Worm (Caenorhabditis elegans) whole organism, mixed stage, embryonic: ENCODE data around the gene fbxb-20.

ENCODE experiments used
- M03D4.4 ChIP-seq: sonication (generic microtip); optimal IDR thresholded peaks from 2 replicates; lab custom pipeline; 2017; ENCODE audit warnings: mild to moderate bottlenecking, missing genetic modification characterization, missing compliant biosample characterization
- bed-3 ChIP-seq: fragments of 200-800 bp; sonication (Bioruptor generic); optimal IDR thresholded peaks from 3 replicates; lab custom pipeline; 2018; ENCODE audit warnings: mild to moderate bottlenecking, missing genetic modification characterization, moderate library complexity, missing compliant biosample characterization
- blmp-1 ChIP-seq: fragments of 150-350 bp; optimal IDR thresholded peaks from 2 replicates; lab custom pipeline; 2014; ENCODE audit warnings: missing biosample characterization, missing genetic modification characterization
- ceh-39 ChIP-seq: fragments of 150-350 bp; optimal IDR thresholded peaks from 2 replicates; lab custom pipeline; 2014; ENCODE audit warnings: missing biosample characterization, missing genetic modification characterization
- ceh-43 ChIP-seq: fragments of 200-800 bp; sonication (Bioruptor generic); optimal IDR thresholded peaks from 2 replicates; lab custom pipeline; 2018; ENCODE audit warnings: mild to moderate bottlenecking, missing genetic modification characterization, moderate library complexity, missing compliant biosample characterization
- ceh-83 ChIP-seq: fragments of 200-800 bp; sonication (Bioruptor generic); optimal IDR thresholded peaks from 2 replicates; lab custom pipeline; 2018; ENCODE audit warnings: mild to moderate bottlenecking, missing genetic modification characterization, missing compliant biosample characterization
- ces-1 ChIP-seq: fragments of 150-350 bp; optimal IDR thresholded peaks from 2 replicates; lab custom pipeline; 2014; ENCODE audit warnings: missing biosample characterization, missing genetic modification reagents, missing genetic modification characterization
- drap-1 ChIP-seq: fragments of 200-800 bp; sonication (Bioruptor generic); optimal IDR thresholded peaks from 3 replicates; lab custom pipeline; 2018; ENCODE audit warnings: mild to moderate bottlenecking, missing genetic modification characterization, missing compliant biosample characterization
- elt-1 ChIP-seq: sonication (generic microtip); optimal IDR thresholded peaks from 2 replicates; lab custom pipeline; 2017; ENCODE audit warnings: missing genetic modification characterization, mild to moderate bottlenecking, missing compliant biosample characterization, antibody characterized with exemption, moderate library complexity, borderline replicate concordance; ENCODE audit not compliant: insufficient read depth
- elt-3 ChIP-seq: fragments of 150-350 bp; optimal IDR thresholded peaks from 2 replicates; lab custom pipeline; 2014; ENCODE audit warnings: missing biosample characterization, missing genetic modification characterization
- ham-2 ChIP-seq: fragments of 200-800 bp; sonication (Bioruptor generic); optimal IDR thresholded peaks from 2 replicates; lab custom pipeline; 2018; ENCODE audit warnings: mild to moderate bottlenecking, missing genetic modification characterization, missing compliant biosample characterization
- hlh-1 ChIP-seq: fragments of 150-350 bp; optimal IDR thresholded peaks from 2 replicates; lab custom pipeline; 2014; ENCODE audit warnings: missing biosample characterization, missing genetic modification reagents, missing genetic modification characterization
- mab-5 ChIP-seq: fragments of 150-350 bp; optimal IDR thresholded peaks from 2 replicates; lab custom pipeline; 2014; ENCODE audit warnings: missing biosample characterization, missing genetic modification characterization
- mep-1 ChIP-seq: fragments of 150-350 bp; optimal IDR thresholded peaks from 2 replicates; lab custom pipeline; 2017; ENCODE audit warnings: missing biosample characterization, missing genetic modification reagents, missing genetic modification characterization, inconsistent platforms
- mls-2 ChIP-seq: sonication (generic microtip); optimal IDR thresholded peaks from 2 replicates; lab custom pipeline; 2016; ENCODE audit warnings: mild to moderate bottlenecking, missing genetic modification characterization, moderate library complexity, missing compliant biosample characterization
- nhr-2 ChIP-seq: fragments of 150-350 bp; optimal IDR thresholded peaks from 2 replicates; lab custom pipeline; 2014; ENCODE audit warnings: missing biosample characterization, missing genetic modification characterization
- nhr-237 ChIP-seq: fragments of 150-350 bp; optimal IDR thresholded peaks from 2 replicates; lab custom pipeline; 2014; ENCODE audit warnings: missing biosample characterization, missing genetic modification characterization
- nhr-28 ChIP-seq: fragments of 150-350 bp; optimal IDR thresholded peaks from 2 replicates; lab custom pipeline; 2014; ENCODE audit warnings: missing biosample characterization, missing genetic modification characterization
- nhr-76 ChIP-seq: sonication (generic microtip); optimal IDR thresholded peaks from 2 replicates; lab custom pipeline; 2017; ENCODE audit warnings: missing biosample characterization, missing genetic modification characterization
- pha-4 ChIP-seq: fragments of 150-350 bp; optimal IDR thresholded peaks from 2 replicates; lab custom pipeline; 2018; ENCODE audit warnings: missing biosample characterization, missing genetic modification reagents, missing genetic modification characterization
- sem-2 ChIP-seq: fragments of 200-800 bp; sonication (Bioruptor generic); optimal IDR thresholded peaks from 2 replicates; lab custom pipeline; 2018; ENCODE audit warnings: mild to moderate bottlenecking, missing genetic modification characterization, missing compliant biosample characterization
- sptf-1 ChIP-seq: sonication (generic microtip); optimal IDR thresholded peaks from 2 replicates; lab custom pipeline; 2017; ENCODE audit warnings: mild to moderate bottlenecking, missing genetic modification characterization, moderate library complexity, missing compliant biosample characterization
- tbx-8 ChIP-seq: fragments of 200-800 bp; sonication (Bioruptor generic); optimal IDR thresholded peaks from 2 replicates; lab custom pipeline; 2018; ENCODE audit warnings: mild to moderate bottlenecking, missing genetic modification characterization, moderate library complexity, missing compliant biosample characterization
- unc-120 ChIP-seq: sonication (generic microtip); optimal IDR thresholded peaks from 2 replicates; lab custom pipeline; 2017; ENCODE audit warnings: missing genetic modification characterization, missing compliant biosample characterization; ENCODE audit not compliant: poor library complexity, severe bottlenecking
- unc-62 ChIP-seq: fragments of 150-350 bp; optimal IDR thresholded peaks from 2 replicates; lab custom pipeline; 2014; ENCODE audit warnings: missing biosample characterization, missing genetic modification reagents, missing genetic modification characterization
- zip-8 ChIP-seq: fragments of 150-350 bp; optimal IDR thresholded peaks from 2 replicates; lab custom pipeline; 2014; ENCODE audit warnings: missing biosample characterization, missing genetic modification characterization
- ztf-11 ChIP-seq: fragments of 150-350 bp; optimal IDR thresholded peaks from 2 replicates; lab custom pipeline; 2014; ENCODE audit warnings: missing biosample characterization, missing genetic modification characterization

The fbxb-20 gene

DNA sequence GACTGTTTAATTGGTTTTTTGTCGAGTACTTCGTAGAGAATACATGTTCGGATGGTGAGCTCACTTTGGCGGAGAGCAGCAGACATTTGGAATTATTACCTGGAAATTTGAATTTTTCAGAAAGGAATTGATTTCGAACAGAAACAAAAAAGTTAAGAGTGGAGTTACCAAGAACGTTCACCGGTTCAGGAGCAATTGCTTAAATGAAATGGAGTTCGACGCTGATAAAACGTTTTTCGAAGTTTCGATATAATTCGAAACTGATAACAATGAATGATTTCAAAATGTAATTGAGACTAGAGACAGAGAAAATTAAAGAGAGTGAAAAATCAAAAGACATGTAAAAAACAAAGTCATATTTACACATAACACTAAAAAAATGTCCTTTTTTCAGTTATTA lies 39.8 kb downstream of the fbxb-20 start, which contains the start of gene fbxa-163:
fbxa-163 (minus strand) TSS at position 101 of the 400 bp plus-strand sequence.
- TF ChIP-seq bed-3 (GFP tag; lab: Kevin White, UChicago), result no peak

DNA sequence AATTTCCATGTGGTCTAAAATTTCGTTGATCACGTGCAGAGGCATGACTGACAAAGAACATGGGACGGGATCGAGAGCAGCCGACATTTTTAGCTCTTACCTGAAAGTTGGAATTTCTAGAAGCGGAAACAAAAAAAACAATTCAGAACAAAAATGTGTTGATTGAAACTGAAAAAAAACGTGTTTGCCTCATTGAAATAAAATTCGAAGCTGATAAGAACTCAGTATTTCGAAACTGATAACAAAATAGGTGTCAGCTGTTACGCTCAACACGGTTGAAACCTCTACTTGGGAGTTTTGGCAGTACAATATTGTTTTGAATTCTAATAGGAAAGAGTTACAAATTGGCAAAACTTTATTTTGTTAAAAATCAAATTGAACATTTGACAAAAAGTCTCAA lies 41.5 kb downstream of the fbxb-20 start:
- TF ChIP-seq ces-1 (GFP tag; lab: Kevin White, UChicago) (no peak), tbx-8 (GFP tag; lab: Kevin White, UChicago) (no peak), ceh-83 (no peak), drap-1 (GFP tag; lab: Kevin White, UChicago) (no peak), ham-2 (GFP tag; lab: Kevin White, UChicago) (no peak), nhr-28 (tag; lab: Kevin White, UChicago) (no peak), mep-1 (tag; lab: Kevin White, UChicago) (no peak), nhr-2 (tag; lab: Kevin White, UChicago) (no peak), nhr-237 (no peak), zip-8 (tag; lab: Kevin White, UChicago) (no peak), mls-2 (tag; lab: Kevin White, UChicago) (no peak), M03D4.4 (tag; lab: Kevin White, UChicago) (no peak), mab-5 (tag; lab: Kevin White, UChicago) (no peak), nhr-76 (no peak), elt-3 (tag; lab: Kevin White, UChicago) (no peak), ztf-11 (tag; lab: Kevin White, UChicago) (no peak), elt-1 (no peak), unc-120 (tag; lab: Kevin White, UChicago) (no peak)

DNA sequence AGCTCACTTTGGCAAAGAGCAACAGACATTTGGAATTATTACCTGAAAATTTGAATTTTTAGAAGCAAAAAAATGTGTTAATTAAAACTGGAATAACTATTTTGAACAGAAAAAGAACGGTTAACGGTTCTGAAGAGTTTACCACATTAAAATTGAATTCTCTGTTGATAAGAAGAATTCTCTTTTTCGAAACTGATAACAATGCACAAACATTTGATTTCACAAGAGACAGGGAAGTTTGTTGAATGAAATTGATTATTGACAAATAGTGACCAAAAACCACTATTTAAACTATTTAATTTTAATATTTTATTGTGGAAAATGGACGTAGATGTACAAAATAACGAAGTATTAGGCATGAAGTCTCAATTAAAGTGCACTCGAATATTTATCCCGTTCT lies 42.8 kb downstream of the fbxb-20 start:
- TF ChIP-seq elt-1 (no peak), mep-1 (tag; lab: Kevin White, UChicago) (no peak), ceh-83 (no peak)

ce11 chrII:1606079-1606478 lies 44.3 kb downstream of the fbxb-20 start, which contains the start of gene bath-33:
bath-33 (minus strand) TSS chrII:1606179.
- TF ChIP-seq elt-3 (tag; lab: Kevin White, UChicago) (no peak), ces-1 (GFP tag; lab: Kevin White, UChicago) (no peak)

ce11 chrII:1605010-1605409 lies 45.4 kb downstream of the fbxb-20 start:
- TF ChIP-seq hlh-1 (tag; lab: Kevin White, UChicago) (no peak), elt-1 (peak; percentile 73)

ce11 chrII:1603049-1603448 lies 47.4 kb downstream of the fbxb-20 start:
- no peak for TF ChIP-seq hlh-1 (tag; lab: Kevin White, UChicago)
- no peak for TF ChIP-seq ceh-43 (GFP tag; lab: Kevin White, UChicago)
- no peak for TF ChIP-seq nhr-237
- TF ChIP-seq bed-3 (GFP tag; lab: Kevin White, UChicago), result no peak
- no peak for TF ChIP-seq sem-2
- no peak for TF ChIP-seq nhr-2 (tag; lab: Kevin White, UChicago)
- no peak for TF ChIP-seq blmp-1 (tag; lab: Kevin White, UChicago)
- no peak for TF ChIP-seq elt-1
- TF ChIP-seq ceh-39, result no peak
- TF ChIP-seq nhr-76, result no peak
- TF ChIP-seq zip-8 (tag; lab: Kevin White, UChicago), result no peak
- no peak for TF ChIP-seq tbx-8 (GFP tag; lab: Kevin White, UChicago)
- no peak for TF ChIP-seq ham-2 (GFP tag; lab: Kevin White, UChicago)
- TF ChIP-seq drap-1 (GFP tag; lab: Kevin White, UChicago), result no peak
- TF ChIP-seq sptf-1, result no peak
- TF ChIP-seq pha-4 (tag; lab: Kevin White, UChicago), result no peak
- TF ChIP-seq unc-62, result no peak
- TF ChIP-seq mab-5 (tag; lab: Kevin White, UChicago), result no peak
- TF ChIP-seq, all 35 proteins: peak for 0

- TF ChIP-seq nhr-28 (tag; lab: Kevin White, UChicago) (no peak), nhr-2 (tag; lab: Kevin White, UChicago) (no peak), ces-1 (GFP tag; lab: Kevin White, UChicago) (no peak), M03D4.4 (tag; lab: Kevin White, UChicago) (no peak)
Measured at ce11 chrII:1601507-1601906, 48.9 kb downstream of the fbxb-20 start, which contains the start of gene bath-47. bath-47 (plus strand) TSS chrII:1601811.
